Worm (Caenorhabditis elegans) whole organism, dauer: ENCODE measurements around the gene alh-12.
"Not testable (repeated sequence)": the region's sequence is repeated elsewhere in the genome, so short reads cannot be mapped to it uniquely, and the experiment has no call there.

Experiments used
- unc-62 ChIP-seq: sonication (generic microtip); optimal IDR thresholded peaks from 2 replicates; lab custom pipeline; 2017; ENCODE audit warnings: missing biosample characterization, missing genetic modification reagents, missing genetic modification characterization

The alh-12 gene

DNA sequence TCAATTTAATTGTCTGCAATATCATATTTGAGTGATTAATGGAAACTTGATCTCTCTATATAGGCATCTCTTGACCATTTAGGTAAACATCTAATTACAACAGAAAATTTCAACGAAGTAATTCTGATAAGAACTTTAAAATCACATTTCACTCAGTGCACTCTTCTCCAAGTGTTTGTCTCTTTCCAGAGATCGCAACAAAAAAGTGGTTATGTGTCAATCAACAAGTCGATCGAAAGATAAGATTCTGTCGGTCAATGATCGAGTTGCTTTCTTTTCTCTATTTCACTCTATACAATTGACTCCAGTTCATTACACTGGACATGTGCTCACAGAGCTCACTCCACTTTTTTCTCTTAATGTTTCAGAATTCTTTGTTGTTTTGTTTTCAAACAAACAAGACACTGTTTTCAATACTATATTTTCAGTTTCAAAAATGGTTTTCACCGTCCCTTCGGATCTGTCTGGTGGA lies at the start of gene alh-12:
Gene alh-12, plus strand, starts transcription at position 422 of the 472 bp plus-strand sequence.
- no peak for TF ChIP-seq unc-62 (GFP tag; lab: Kevin White, UChicago)

DNA sequence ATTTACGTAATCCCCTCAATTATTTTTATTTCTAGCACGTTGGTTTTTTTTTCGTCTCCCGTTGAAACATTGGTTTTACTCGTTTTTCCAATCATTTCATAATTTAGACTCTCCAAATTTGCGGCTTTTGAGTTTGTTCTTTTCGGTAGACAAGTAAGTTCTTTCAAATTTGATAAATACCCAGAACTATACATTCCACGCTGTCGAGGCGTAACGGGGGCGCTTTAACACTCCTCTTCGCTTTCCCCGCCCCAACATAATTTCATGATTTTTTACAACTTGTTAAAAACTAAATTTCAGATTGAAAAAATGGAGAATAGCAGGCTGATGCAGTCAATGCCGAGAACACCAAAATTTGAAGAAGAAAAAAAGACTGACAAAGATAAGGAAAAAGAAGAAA lies 2.8 kb downstream of the alh-12 start, which contains the start of gene Y69F12A.1:
Gene Y69F12A.1, plus strand, starts transcription at position 301 of the 400 bp plus-strand sequence.
- no peak for TF ChIP-seq unc-62 (GFP tag; lab: Kevin White, UChicago)

DNA sequence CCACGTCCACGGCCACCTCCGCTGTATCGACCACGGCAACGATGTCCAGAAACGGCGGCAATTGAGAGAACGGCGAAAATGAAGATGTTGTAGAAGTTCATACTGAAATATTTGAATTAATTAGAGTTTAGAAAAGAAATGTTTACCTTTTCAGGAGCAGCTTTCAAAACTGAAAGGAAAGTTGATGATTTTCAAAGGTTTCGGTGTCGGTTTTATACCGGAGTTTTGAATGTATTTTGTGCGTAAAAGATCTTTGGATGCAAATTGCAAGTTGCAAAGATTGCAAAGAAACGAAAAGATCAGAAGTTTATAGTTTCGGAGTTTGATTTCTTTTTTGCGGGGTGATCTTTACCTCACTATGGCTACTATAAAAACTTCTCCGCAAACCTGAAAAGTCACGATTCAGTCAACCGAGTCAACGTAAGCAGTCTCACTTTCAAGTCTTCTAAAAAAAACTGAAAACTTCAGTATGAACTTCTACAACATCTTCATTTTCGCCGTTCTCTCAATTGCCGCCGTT lies 5.0 kb downstream of the alh-12 start, which contains the start of the genes fipr-19 and fipr-18:
Gene fipr-19, minus strand, starts transcription at position 101 of the 520 bp plus-strand sequence.
Gene fipr-18, plus strand, starts transcription at position 470 of the 520 bp plus-strand sequence.
- TF ChIP-seq unc-62 (GFP tag; lab: Kevin White, UChicago), result no peak

ce11 chrIII:7460018-7460417 lies 6.1 kb downstream of the alh-12 start, which contains the start of gene mls-1:
Gene mls-1 (plus strand): TSS chrIII:7460341.
- TF ChIP-seq unc-62 (GFP tag; lab: Kevin White, UChicago), result no peak

DNA sequence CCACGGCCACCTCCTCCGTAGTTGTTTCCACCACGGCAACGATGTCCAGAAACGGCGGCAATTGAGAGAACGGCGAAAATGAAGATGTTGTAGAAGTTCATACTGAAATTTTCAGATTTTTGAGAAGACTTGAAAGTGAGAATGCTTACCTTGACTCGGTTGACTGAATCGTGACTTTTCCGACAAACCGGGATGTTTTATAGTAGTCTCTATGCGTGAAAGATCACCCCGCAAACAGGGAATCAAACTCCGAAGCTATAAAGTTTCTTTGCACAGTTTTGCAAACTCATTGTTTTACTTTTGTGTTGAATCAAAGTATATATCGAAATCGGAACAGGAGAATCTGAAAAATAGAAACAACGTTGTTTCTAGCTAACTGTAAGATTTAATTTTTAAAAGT lies 8.4 kb downstream of the alh-12 start, which contains the start of gene fipr-20:
Gene fipr-20, minus strand, starts transcription at position 101 of the 400 bp plus-strand sequence.
- TF ChIP-seq unc-62 (GFP tag; lab: Kevin White, UChicago), result no peak

DNA sequence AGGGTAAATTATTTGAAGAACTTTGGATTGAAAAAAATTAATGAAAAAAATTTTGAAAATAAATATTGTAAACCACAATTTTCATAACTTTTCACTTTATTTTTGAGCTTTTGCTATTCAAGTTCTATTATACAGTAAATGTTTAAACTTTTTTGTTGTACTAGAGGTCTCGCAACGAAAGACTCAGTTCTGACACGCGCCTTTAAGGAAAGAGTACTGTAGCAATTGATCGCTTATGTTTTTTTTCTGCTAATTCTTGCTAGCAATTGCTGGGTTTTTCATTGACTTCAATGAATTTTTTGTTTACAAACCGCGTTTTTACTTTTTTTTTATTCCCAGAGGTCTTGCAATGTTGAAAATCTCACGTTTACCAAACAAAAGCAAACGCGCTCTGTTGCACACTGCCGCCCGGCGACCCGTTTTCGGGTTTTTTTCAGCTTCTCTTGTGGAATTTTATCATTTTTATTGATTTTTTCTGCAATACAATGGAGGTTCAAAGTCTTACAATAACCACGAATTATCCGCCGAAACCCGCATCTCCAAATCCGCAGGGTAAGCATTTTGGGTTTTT lies 9.6 kb downstream of the alh-12 start, which contains the start of gene H14A12.3:
Gene H14A12.3, plus strand, starts transcription at position 360 of the 571 bp plus-strand sequence.
- no peak for TF ChIP-seq unc-62 (GFP tag; lab: Kevin White, UChicago)

- no peak for TF ChIP-seq unc-62 (GFP tag; lab: Kevin White, UChicago)
Observed at ce11 chrIII:7465347-7465746, 11.5 kb downstream of the alh-12 start, which contains the start of gene fum-1. Gene fum-1 (plus strand): TSS chrIII:7465605.

DNA sequence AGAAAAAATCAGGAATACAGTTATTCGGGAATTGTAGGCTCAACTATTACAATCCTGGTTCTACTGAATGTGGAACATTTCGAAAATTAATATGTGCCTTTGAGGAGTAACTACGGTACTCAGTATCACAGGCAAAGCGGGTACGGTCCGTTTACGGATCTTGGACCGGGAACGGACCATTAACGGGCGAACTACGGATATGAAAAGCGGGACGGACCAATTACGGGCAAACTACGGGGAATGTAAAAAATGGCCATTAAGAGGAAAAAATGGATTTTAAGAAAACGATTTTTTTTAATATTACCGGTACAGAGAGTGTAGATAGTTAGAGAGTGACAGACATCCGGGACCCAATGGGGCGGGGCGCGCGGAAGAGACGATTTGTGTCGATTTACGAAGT lies 15.1 kb downstream of the alh-12 start, which contains the start of gene H14A12.5:
Gene H14A12.5, minus strand, starts transcription at position 101 of the 400 bp plus-strand sequence.
- TF ChIP-seq unc-62 (GFP tag; lab: Kevin White, UChicago), result not testable (repeated sequence)

DNA sequence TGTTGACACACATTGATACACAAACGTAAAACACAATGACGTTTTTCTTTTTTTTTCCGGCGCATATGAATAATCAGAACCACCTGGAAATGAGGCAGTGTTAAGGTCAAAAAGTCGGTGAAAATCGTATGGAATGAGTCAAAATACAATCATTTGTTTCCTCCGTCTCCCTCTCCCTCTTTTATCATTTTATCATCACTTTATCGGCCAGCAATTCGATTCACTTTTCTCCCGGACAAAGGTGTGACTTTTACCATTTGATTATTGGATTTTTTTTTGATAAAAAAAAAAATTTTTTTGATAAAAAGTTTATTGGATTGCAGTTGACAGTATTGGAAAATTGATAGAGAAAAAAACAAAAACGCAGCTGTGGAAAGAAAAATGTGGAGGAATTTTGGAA lies 25.1 kb downstream of the alh-12 start:
- no peak for TF ChIP-seq unc-62 (GFP tag; lab: Kevin White, UChicago)

DNA sequence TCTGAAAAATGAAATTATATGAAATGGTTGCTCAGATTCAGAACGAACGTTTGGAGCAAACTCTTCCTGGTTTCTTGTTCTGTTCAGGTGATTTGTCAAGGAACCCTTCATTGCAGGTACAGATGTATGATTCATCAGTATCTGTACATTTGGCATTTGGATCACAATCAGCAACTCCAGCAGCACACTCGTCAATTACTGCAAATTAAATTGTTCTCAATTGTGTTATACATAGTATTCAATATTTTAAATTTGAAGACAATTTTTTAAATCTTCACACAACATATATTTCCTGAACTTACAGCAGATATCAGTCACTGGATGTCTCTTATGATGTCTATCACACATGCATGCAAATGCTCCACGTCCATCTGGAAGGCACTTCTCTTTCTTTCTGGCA lies 30.9 kb downstream of the alh-12 start:
- TF ChIP-seq unc-62 (GFP tag; lab: Kevin White, UChicago), result no peak

DNA sequence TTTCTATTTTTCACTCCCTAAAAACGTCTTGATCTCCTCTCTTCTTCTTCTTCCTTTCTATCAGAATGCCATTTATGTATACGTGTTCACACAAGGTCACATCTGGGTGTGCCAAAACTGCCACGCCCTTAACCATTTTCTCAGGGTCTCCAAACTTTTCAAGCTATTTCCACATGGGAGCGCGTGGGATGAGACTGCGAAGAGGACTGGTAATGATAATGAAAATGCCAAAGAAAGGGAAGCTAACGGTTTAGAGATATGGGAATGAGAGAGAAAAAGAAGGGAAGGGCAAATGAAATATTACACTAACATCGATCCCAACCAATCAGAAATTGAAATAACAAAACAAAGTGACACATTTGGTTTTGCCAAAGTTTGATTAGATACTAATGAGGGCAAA lies 34.4 kb downstream of the alh-12 start:
- TF ChIP-seq unc-62 (GFP tag; lab: Kevin White, UChicago), result no peak

DNA sequence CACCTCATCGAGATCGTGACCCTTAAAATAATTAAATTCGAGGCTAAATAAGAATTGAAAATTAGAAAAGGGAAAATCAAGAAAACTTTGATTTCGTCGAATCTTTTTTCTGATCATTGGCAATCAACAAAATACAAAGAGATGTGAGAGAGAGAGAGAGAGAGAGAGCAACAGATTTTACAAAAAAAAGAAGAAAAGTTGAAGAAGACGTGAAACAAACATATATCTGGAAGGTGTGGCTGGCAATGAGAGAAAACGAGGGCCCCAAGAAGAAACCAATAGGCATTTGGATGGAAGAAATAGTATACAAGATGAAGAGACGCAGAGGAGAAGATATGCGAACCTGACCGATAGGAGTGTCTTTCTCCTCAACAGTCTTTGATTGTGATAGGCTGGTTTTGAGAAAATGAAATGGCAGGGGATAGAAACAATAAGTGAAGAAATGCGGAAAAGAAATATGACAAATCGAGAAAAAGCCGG lies 35.2 kb downstream of the alh-12 start, which contains the start of gene mup-4:
Gene mup-4, minus strand, starts transcription at position 51 of the 480 bp plus-strand sequence.
- TF ChIP-seq unc-62 (GFP tag; lab: Kevin White, UChicago), result no peak

ce11 chrIII:7490061-7490460 lies 36.2 kb downstream of the alh-12 start:
- no peak for TF ChIP-seq unc-62 (GFP tag; lab: Kevin White, UChicago)

DNA sequence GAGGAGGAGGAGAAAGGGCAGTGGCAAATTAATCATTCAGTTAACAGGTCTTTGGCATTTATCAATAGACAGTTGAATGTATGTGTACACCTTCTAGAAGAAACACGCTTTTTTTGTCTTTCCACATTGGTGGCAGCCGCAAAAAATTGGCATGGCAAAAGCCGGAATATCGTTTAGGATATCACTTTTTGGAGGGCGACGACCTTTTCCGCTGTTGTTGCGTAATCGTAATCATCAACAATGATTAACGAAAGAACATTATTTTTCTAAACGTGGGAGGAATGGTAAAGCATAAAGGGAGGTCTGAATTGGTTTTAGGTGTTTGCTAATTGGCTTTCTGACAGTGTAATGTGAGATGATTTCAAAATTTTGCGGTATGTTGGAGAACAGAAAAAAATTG lies 38.1 kb downstream of the alh-12 start:
- TF ChIP-seq unc-62 (GFP tag; lab: Kevin White, UChicago), result no peak

DNA sequence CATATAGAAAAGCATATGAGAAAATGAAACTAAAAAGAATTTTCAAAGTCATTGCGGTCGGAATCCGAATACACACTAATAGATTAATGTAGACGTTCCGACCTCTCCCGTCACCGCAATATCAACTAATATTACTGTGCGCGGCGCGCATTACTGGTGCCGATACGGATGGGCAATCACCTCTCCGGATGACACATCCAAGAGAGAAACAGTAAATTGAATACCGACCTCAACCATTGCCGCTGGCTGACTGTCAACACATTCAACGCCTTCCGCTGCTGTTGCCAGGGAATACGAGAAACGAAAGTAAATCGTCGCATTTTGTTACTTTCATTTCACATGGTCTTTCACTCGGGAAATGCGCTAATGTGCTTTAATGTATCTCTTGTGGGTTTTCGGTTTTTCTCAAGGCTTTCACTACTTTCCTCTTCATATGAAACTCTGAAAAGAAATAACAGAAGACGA lies 41.0 kb downstream of the alh-12 start:
- no peak for TF ChIP-seq unc-62 (GFP tag; lab: Kevin White, UChicago)

DNA sequence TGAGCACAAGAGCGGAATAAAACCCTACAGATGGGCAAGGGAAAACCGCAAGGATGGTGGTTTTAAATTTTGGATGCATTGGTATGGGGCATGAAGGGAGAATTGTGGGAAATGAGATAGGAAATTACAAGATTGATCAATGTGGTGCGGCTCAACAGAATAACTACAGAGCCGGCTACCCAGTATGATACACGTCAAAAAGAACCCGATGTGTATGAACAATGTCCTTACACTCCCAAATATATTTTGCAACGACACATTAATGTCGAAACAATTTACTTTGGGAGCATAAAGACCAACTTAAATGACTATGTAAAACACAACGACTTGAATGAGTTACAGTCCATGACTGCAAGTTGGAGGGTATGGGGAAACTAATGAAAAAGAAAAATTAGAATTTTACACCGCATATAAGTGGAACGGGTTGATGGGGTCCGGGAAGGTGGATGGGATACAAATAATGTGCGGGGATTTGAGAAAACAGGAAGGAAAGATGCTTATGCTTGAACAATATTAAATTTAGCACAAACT lies 41.8 kb downstream of the alh-12 start:
- TF ChIP-seq unc-62 (GFP tag; lab: Kevin White, UChicago), result no peak
